Worm (Caenorhabditis elegans) whole organism, L1 larva: ENCODE data around the gene dgk-5.

ENCODE experiments used
- ama-1 ChIP-seq: fragments of 150-350 bp; optimal IDR thresholded peaks from 2 replicates; lab custom pipeline; 2014
- ceh-82 ChIP-seq, 3 experiments: fragments of 150-350 bp in 1 of 3; sonication (generic microtip) in 2 of 3; optimal IDR thresholded peaks; 2 replicates each; lab custom pipeline; 2014 to 2017; ENCODE audit warnings: missing biosample characterization in 3 of 3, missing genetic modification characterization in 3 of 3
- egl-27 ChIP-seq, 2 experiments: fragments of 150-350 bp in 1 of 2; sonication (generic microtip); optimal IDR thresholded peaks; 3 replicates each; lab custom pipeline; 2017 to 2018; ENCODE audit warnings: missing biosample characterization in 2 of 2, missing genetic modification characterization in 2 of 2, missing genetic modification reagents in 2 of 2
- fkh-10 ChIP-seq: sonication (generic microtip); optimal IDR thresholded peaks from 2 replicates; lab custom pipeline; 2017; ENCODE audit warnings: missing biosample characterization, missing genetic modification reagents, missing genetic modification characterization
- jun-1 ChIP-seq: fragments of 150-350 bp; optimal IDR thresholded peaks from 2 replicates; lab custom pipeline; 2014; ENCODE audit warnings: missing biosample characterization, missing genetic modification reagents, missing genetic modification characterization
- sptf-1 ChIP-seq: fragments of 150-350 bp; optimal IDR thresholded peaks from 2 replicates; lab custom pipeline; 2014; ENCODE audit warnings: missing biosample characterization, missing genetic modification characterization
- zag-1 ChIP-seq: fragments of 150-350 bp; optimal IDR thresholded peaks from 2 replicates; lab custom pipeline; 2014; ENCODE audit warnings: missing biosample characterization, missing genetic modification characterization
- ztf-11 ChIP-seq, 2 experiments: sonication (generic microtip); optimal IDR thresholded peaks; 2 replicates each; lab custom pipeline; 2016 to 2017; ENCODE audit warnings: missing genetic modification characterization in 2 of 2, missing biosample characterization in 1 of 2, missing compliant biosample characterization in 1 of 2

DNA sequence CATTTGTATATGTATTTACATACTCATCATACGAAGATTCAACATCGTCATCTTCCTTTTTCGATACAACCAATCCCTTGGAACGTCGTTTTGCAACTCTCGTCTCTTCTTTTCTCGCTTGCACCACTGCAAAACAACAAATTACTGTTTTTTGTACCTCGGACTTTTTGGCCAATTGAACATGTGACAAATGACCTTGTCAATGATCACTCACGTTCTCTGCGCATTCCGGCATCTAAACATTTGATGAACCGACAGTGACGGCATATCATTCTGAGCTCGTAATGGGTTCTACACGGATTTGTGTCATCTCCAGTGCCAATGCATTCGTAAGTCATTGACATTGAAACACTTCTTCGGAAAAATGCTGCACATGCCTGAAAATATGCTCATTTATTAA lies 22.7 kb downstream of the dgk-5 start:
- TF ChIP-seq zag-1 (no peak), egl-27 (tag; optimal IDR thresholded peaks at IDR 0.05; lab: Kevin White, UChicago) (no peak), jun-1 (tag; lab: Kevin White, UChicago) (no peak), ama-1 (no peak), fkh-10 (no peak), ceh-82 (tag; optimal IDR thresholded peaks at IDR 0.05; lab: Kevin White, UChicago) (no peak), sptf-1 (no peak), ztf-11 (tag; optimal IDR thresholded peaks at IDR 0.05; lab: Kevin White, UChicago) (no peak)
